Worm (Caenorhabditis elegans) whole organism, L4/young adult: Measurements from ENCODE around the gene agxt-1.

Experiments used
- W03F9.2 ChIP-seq: fragments of 150-350 bp; optimal IDR thresholded peaks from 2 replicates; lab custom pipeline; 2014; ENCODE audit warnings: missing biosample characterization, missing genetic modification characterization
- dao-5 ChIP-seq: sonication (generic microtip); optimal IDR thresholded peaks from 2 replicates; lab custom pipeline; 2016; ENCODE audit warnings: missing genotype, missing genetic modification characterization, moderate library complexity, missing compliant biosample characterization
- him-1 ChIP-seq: sonication (generic microtip); optimal IDR thresholded peaks from 2 replicates; lab custom pipeline; 2016; ENCODE audit warnings: missing genotype, missing genetic modification reagents, missing genetic modification characterization, missing compliant biosample characterization

Gene agxt-1

ce11 chrII:8818978-8819896 lies 26.2 kb upstream of the agxt-1 start, which contains the start of gene F46C5.10:
Gene F46C5.10 (minus strand): TSS chrII:8819028.
- no peak for TF ChIP-seq him-1 (tag; lab: Kevin White, UChicago)
- TF ChIP-seq dao-5 (tag; lab: Kevin White, UChicago): no peak
- TF ChIP-seq W03F9.2 (tag; lab: Kevin White, UChicago): no peak

- TF ChIP-seq him-1 (tag; lab: Kevin White, UChicago): no peak
- no peak for TF ChIP-seq W03F9.2 (tag; lab: Kevin White, UChicago)
- TF ChIP-seq dao-5 (tag; lab: Kevin White, UChicago): no peak
Measured at ce11 chrII:8820126-8820972, 25.0 kb upstream of the agxt-1 start.

ce11 chrII:8821140-8821595 lies 24.2 kb upstream of the agxt-1 start, which contains the start of gene F46C5.1:
Gene F46C5.1 (minus strand): TSS chrII:8821190.
- TF ChIP-seq him-1 (tag; lab: Kevin White, UChicago): no peak
- TF ChIP-seq dao-5 (tag; lab: Kevin White, UChicago): no peak
- no peak for TF ChIP-seq W03F9.2 (tag; lab: Kevin White, UChicago)

ce11 chrII:8822711-8823110 lies 22.7 kb upstream of the agxt-1 start:
- TF ChIP-seq him-1 (tag; lab: Kevin White, UChicago) (no peak), W03F9.2 (tag; lab: Kevin White, UChicago) (no peak), dao-5 (tag; lab: Kevin White, UChicago) (no peak)

ce11 chrII:8825769-8826168 lies 19.6 kb upstream of the agxt-1 start, which contains the start of gene nas-25:
Gene nas-25 (plus strand): TSS chrII:8826069.
- TF ChIP-seq him-1 (tag; lab: Kevin White, UChicago) (no peak), dao-5 (tag; lab: Kevin White, UChicago) (no peak), W03F9.2 (tag; lab: Kevin White, UChicago) (no peak)

- TF ChIP-seq him-1 (tag; lab: Kevin White, UChicago) (no peak), dao-5 (tag; lab: Kevin White, UChicago) (no peak), W03F9.2 (tag; lab: Kevin White, UChicago) (no peak)
Measured at ce11 chrII:8829189-8829588, 16.2 kb upstream of the agxt-1 start, which contains the start of gene F46C5.2. Gene F46C5.2 (minus strand): TSS chrII:8829289.

- TF ChIP-seq W03F9.2 (tag; lab: Kevin White, UChicago): no peak
- no peak for TF ChIP-seq him-1 (tag; lab: Kevin White, UChicago)
- TF ChIP-seq dao-5 (tag; lab: Kevin White, UChicago): no peak
Measured at ce11 chrII:8830917-8831316, 14.5 kb upstream of the agxt-1 start.

DNA sequence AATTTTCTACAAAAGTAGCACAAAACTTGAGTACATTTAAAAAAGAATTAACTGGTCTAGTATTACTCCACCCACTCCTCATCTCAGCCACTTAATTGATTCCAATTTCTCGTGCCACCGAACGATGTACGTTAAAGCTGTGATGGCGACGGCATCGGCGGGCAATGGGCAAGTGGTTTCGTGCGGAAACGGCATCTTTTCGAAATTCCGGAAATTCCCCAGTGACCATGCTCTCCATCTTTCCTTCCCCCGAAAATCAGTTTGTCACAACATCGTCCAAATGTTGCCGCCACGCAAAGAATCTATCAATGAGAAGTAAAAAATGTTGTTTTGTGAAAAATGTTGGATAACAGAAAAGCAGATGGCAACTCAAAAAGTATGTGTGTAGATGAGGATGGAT lies 12.5 kb upstream of the agxt-1 start:
- TF ChIP-seq dao-5 (tag; lab: Kevin White, UChicago): no peak

ce11 chrII:8835857-8836256 lies 9.5 kb upstream of the agxt-1 start, which contains the start of gene F46C5.4:
Gene F46C5.4 (plus strand): TSS chrII:8836078.
- TF ChIP-seq him-1 (tag; lab: Kevin White, UChicago) (no peak), dao-5 (tag; lab: Kevin White, UChicago) (no peak), W03F9.2 (tag; lab: Kevin White, UChicago) (no peak)

- TF ChIP-seq him-1 (tag; lab: Kevin White, UChicago): no peak
- no peak for TF ChIP-seq dao-5 (tag; lab: Kevin White, UChicago)
- no peak for TF ChIP-seq W03F9.2 (tag; lab: Kevin White, UChicago)
Measured at ce11 chrII:8839025-8839424, 6.4 kb upstream of the agxt-1 start, which contains the start of gene F46C5.7. Gene F46C5.7 (plus strand): TSS chrII:8839325.

- TF ChIP-seq W03F9.2 (tag; lab: Kevin White, UChicago) (no peak), dao-5 (tag; lab: Kevin White, UChicago) (no peak), him-1 (tag; lab: Kevin White, UChicago) (no peak)
Measured at ce11 chrII:8844465-8845126, 802 bp upstream of the agxt-1 start, which contains the start of gene F46C5.6. Gene F46C5.6 (minus strand): TSS chrII:8844515.

- TF ChIP-seq him-1 (tag; lab: Kevin White, UChicago): no peak
- TF ChIP-seq dao-5 (tag; lab: Kevin White, UChicago): no peak
- TF ChIP-seq W03F9.2 (tag; lab: Kevin White, UChicago): no peak
Measured at ce11 chrII:8845932-8846331, 534 bp downstream of the agxt-1 start.
